Worm (Caenorhabditis elegans): ENCODE results near the gene rrp-8.

rrp-8 gene

ce11 chrIV:396373-396772, at the start of gene rrp-8:
Gene rrp-8 (plus strand): TSS chrIV:396545.
- TF ChIP-seq nhr-47 (tag; optimal IDR thresholded peaks at IDR 0.05): peak; percentile 3
- TF ChIP-seq egl-13 (tag; optimal IDR thresholded peaks at IDR 0.05): no peak
- peak; percentile 36 for TF ChIP-seq nhr-85 (tag)
- peak; percentile 73 for TF ChIP-seq aly-2 (tag; optimal IDR thresholded peaks at IDR 0.05)
- TF ChIP-seq lsy-2 (tag; optimal IDR thresholded peaks at IDR 0.05): peak in 1 of 2 experiments; percentile 20
- peak; percentile 3 for TF ChIP-seq ama-1 (optimal IDR thresholded peaks at IDR 0.05)

- TF ChIP-seq rnt-1 (tag; optimal IDR thresholded peaks at IDR 0.05): peak; percentile 59
- TF ChIP-seq hlh-4 (tag; optimal IDR thresholded peaks at IDR 0.05): no peak
- no peak for TF ChIP-seq ceh-88 (GFP tag; IDR thresholded peaks at IDR 0.05)
- TF ChIP-seq pag-3 (tag; optimal IDR thresholded peaks at IDR 0.05; ENCODE audit: borderline replicate concordance, insufficient read depth): no peak
- TF ChIP-seq lsy-2 (tag; optimal IDR thresholded peaks at IDR 0.05): peak; percentile 3 to 26
- peak; percentile 55 for TF ChIP-seq nhr-71 (tag; optimal IDR thresholded peaks at IDR 0.05)
- no peak for TF ChIP-seq nhr-11 (tag; optimal IDR thresholded peaks at IDR 0.05)
- TF ChIP-seq lin-14 (GFP tag; optimal IDR thresholded peaks at IDR 0.05): no peak
- TF ChIP-seq efl-1 (optimal IDR thresholded peaks at IDR 0.05): no peak
- TF ChIP-seq efl-1 (GFP tag; optimal IDR thresholded peaks at IDR 0.05 in 1 of 2): peak in 1 of 2 experiments; percentile 77
- TF ChIP-seq isw-1 (GFP tag; IDR thresholded peaks at IDR 0.05): no peak
- no peak for TF ChIP-seq nhr-12 (tag; optimal IDR thresholded peaks at IDR 0.05)
- 0 out of 2 replicates have a peak, but pooled peaks have one; percentile 11 for TF ChIP-seq nhr-19 (GFP tag; conservative IDR thresholded peaks at IDR 0.05)
Observed at ce11 chrIV:364983-365382, 31.4 kb upstream of the rrp-8 start.

- TF ChIP-seq fkh-10 (GFP tag; optimal IDR thresholded peaks at IDR 0.05): no peak
- no peak for TF ChIP-seq egl-13 (tag; optimal IDR thresholded peaks at IDR 0.05)
- TF ChIP-seq irx-1 (tag; optimal IDR thresholded peaks at IDR 0.05): no peak
- no peak for TF ChIP-seq tbx-2 (tag; optimal IDR thresholded peaks at IDR 0.05)
- TF ChIP-seq dsc-1 (tag; optimal IDR thresholded peaks at IDR 0.05): no peak
- no peak for TF ChIP-seq tlp-1 (tag; optimal IDR thresholded peaks at IDR 0.05)
- TF ChIP-seq jun-1 (tag; optimal IDR thresholded peaks at IDR 0.05): no peak
- peak; percentile 3 to 46 for TF ChIP-seq lin-35 (GFP tag; optimal IDR thresholded peaks at IDR 0.05)
- no peak for TF ChIP-seq ztf-11 (tag; optimal IDR thresholded peaks at IDR 0.05)
- no peak for TF ChIP-seq skn-1 (tag; optimal IDR thresholded peaks at IDR 0.05)
- TF ChIP-seq nhr-20 (tag; optimal IDR thresholded peaks at IDR 0.05): peak; percentile 31
- TF ChIP-seq ceh-82 (tag; optimal IDR thresholded peaks at IDR 0.05): peak in 1 of 3 experiments; percentile 29
- TF ChIP-seq nhr-85 (tag): peak; percentile 31
- TF ChIP-seq pqm-1 (tag; optimal IDR thresholded peaks at IDR 0.05): no peak
- no peak for TF ChIP-seq grh-1 (GFP tag; IDR thresholded peaks at IDR 0.05)
- no peak for TF ChIP-seq vab-15 (tag; optimal IDR thresholded peaks at IDR 0.05)
- peak; percentile 27 to 35 for TF ChIP-seq efl-1 (optimal IDR thresholded peaks at IDR 0.05)
- peak in 1 of 2 experiments; percentile 45 for TF ChIP-seq efl-1 (GFP tag; optimal IDR thresholded peaks at IDR 0.05 in 1 of 2)
- TF ChIP-seq ces-1 (GFP tag; optimal IDR thresholded peaks at IDR 0.05): no peak
- peak; percentile 66 for TF ChIP-seq snu-23 (GFP tag; optimal IDR thresholded peaks at IDR 0.05)
- peak in 2 of 3 experiments; percentile 7 to 44 for TF ChIP-seq dpl-1 (GFP tag; optimal IDR thresholded peaks at IDR 0.05)
- TF ChIP-seq lin-14 (GFP tag; optimal IDR thresholded peaks at IDR 0.05): peak; percentile 88
- peak; percentile 53 for TF ChIP-seq nhr-71 (tag; optimal IDR thresholded peaks at IDR 0.05)
- TF ChIP-seq nhr-47 (tag; optimal IDR thresholded peaks at IDR 0.05): peak; percentile 30
- peak; percentile 19 for TF ChIP-seq lin-13 (GFP tag; optimal IDR thresholded peaks at IDR 0.05)
- TF ChIP-seq hpl-2 (GFP tag; optimal IDR thresholded peaks at IDR 0.05): no peak
- TF ChIP-seq mep-1 (tag; optimal IDR thresholded peaks at IDR 0.05): peak; percentile 64
- no peak for TF ChIP-seq C34B4.2 (tag; optimal IDR thresholded peaks at IDR 0.05)
- TF ChIP-seq blmp-1 (tag; optimal IDR thresholded peaks at IDR 0.05): peak; percentile 90
- no peak for TF ChIP-seq unc-130 (tag; optimal IDR thresholded peaks at IDR 0.05)
- peak; percentile 29 for TF ChIP-seq rnt-1 (tag; optimal IDR thresholded peaks at IDR 0.05)
- TF ChIP-seq ztf-4 (tag; optimal IDR thresholded peaks at IDR 0.05): no peak
- peak; percentile 28 for TF ChIP-seq swsn-7 (tag; optimal IDR thresholded peaks at IDR 0.05)
- no peak for TF ChIP-seq nhr-90 (tag; optimal IDR thresholded peaks at IDR 0.05; ENCODE audit: poor library complexity)
- no peak for TF ChIP-seq Y116A8C.19 (tag; optimal IDR thresholded peaks at IDR 0.05; ENCODE audit: borderline replicate concordance)
- TF ChIP-seq elt-3 (tag; optimal IDR thresholded peaks at IDR 0.05): peak in 1 of 6 experiments; percentile 12
- no peak for TF ChIP-seq zag-1 (tag; optimal IDR thresholded peaks at IDR 0.05)
- TF ChIP-seq nhr-11 (tag; optimal IDR thresholded peaks at IDR 0.05): no peak
- no peak for TF ChIP-seq unc-62 (GFP tag; optimal IDR thresholded peaks at IDR 0.05)
- TF ChIP-seq fkh-8 (tag; optimal IDR thresholded peaks at IDR 0.05): peak; percentile 23
Observed at ce11 chrIV:366406-366805, 29.9 kb upstream of the rrp-8 start.

Data from whole organism, L1 larva.